Worm (Caenorhabditis elegans) whole organism, L1 larva: ENCODE measurements around the gene unc-1.

ENCODE experiments used
- C04F5.9 ChIP-seq: sonication (generic microtip); optimal IDR thresholded peaks from 2 replicates; lab custom pipeline; 2016; ENCODE audit warnings: missing genetic modification characterization, missing compliant biosample characterization
- C16A3.4 ChIP-seq: fragments of 150-350 bp; optimal IDR thresholded peaks from 2 replicates; lab custom pipeline; 2014; ENCODE audit warnings: missing biosample characterization, missing genetic modification characterization
- C34B4.2 ChIP-seq: sonication (generic microtip); optimal IDR thresholded peaks from 2 replicates; lab custom pipeline; 2017; ENCODE audit warnings: mild to moderate bottlenecking, missing genetic modification characterization, missing compliant biosample characterization
- F16B12.6 ChIP-seq: fragments of 150-350 bp; optimal IDR thresholded peaks from 2 replicates; lab custom pipeline; 2014; ENCODE audit warnings: missing biosample characterization, missing genetic modification characterization
- Y116A8C.19 ChIP-seq: sonication (generic microtip); optimal IDR thresholded peaks from 2 replicates; lab custom pipeline; 2016; ENCODE audit warnings: missing compliant biosample characterization, missing genetic modification characterization, borderline replicate concordance
- alr-1 ChIP-seq: fragments of 200-800 bp; sonication (Bioruptor generic); optimal IDR thresholded peaks from 2 replicates; lab custom pipeline; 2018; ENCODE audit warnings: borderline replicate concordance, mild to moderate bottlenecking, missing genetic modification characterization, missing compliant biosample characterization
- ceh-63 ChIP-seq: fragments of 200-800 bp; sonication (Bioruptor generic); optimal IDR thresholded peaks from 2 replicates; lab custom pipeline; 2018; ENCODE audit warnings: mild to moderate bottlenecking, missing genetic modification characterization, missing compliant biosample characterization
- ceh-82 ChIP-seq, 3 experiments: fragments of 150-350 bp in 1 of 3; sonication (generic microtip) in 2 of 3; optimal IDR thresholded peaks; 2 replicates each; lab custom pipeline; 2014 to 2017; ENCODE audit warnings: missing biosample characterization in 3 of 3, missing genetic modification characterization in 3 of 3
- ceh-90 ChIP-seq: sonication (generic microtip); optimal IDR thresholded peaks from 2 replicates; lab custom pipeline; 2016; ENCODE audit warnings: missing genetic modification characterization, missing compliant biosample characterization
- dpl-1 ChIP-seq, 3 experiments: fragments of 150-350 bp in 2 of 3; sonication (generic microtip) in 1 of 3; optimal IDR thresholded peaks; 2 replicates each; lab custom pipeline; 2014 to 2017; ENCODE audit warnings: missing biosample characterization in 3 of 3, missing genetic modification characterization in 3 of 3, missing genetic modification reagents in 3 of 3
- dsc-1 ChIP-seq: sonication (generic microtip); optimal IDR thresholded peaks from 2 replicates; lab custom pipeline; 2016; ENCODE audit warnings: mild to moderate bottlenecking, missing genetic modification characterization, missing compliant biosample characterization
- egl-13 ChIP-seq: sonication (generic microtip); optimal IDR thresholded peaks from 2 replicates; lab custom pipeline; 2016; ENCODE audit warnings: missing genotype, missing genetic modification reagents, missing genetic modification characterization, missing compliant biosample characterization
- egl-27 ChIP-seq, 2 experiments: fragments of 150-350 bp in 1 of 2; sonication (generic microtip); optimal IDR thresholded peaks; 3 replicates each; lab custom pipeline; 2017 to 2018; ENCODE audit warnings: missing biosample characterization in 2 of 2, missing genetic modification characterization in 2 of 2, missing genetic modification reagents in 2 of 2
- elt-3 ChIP-seq, 6 experiments: fragments of 150-350 bp in 1 of 6; sonication (generic microtip); optimal IDR thresholded peaks; 2 replicates each; lab custom pipeline; 2017 to 2018; ENCODE audit warnings: missing biosample characterization in 6 of 6, missing genetic modification characterization in 6 of 6, inconsistent platforms in 1 of 6
- ets-5 ChIP-seq: fragments of 200-800 bp; sonication (Bioruptor generic); IDR thresholded peaks from 2 replicates; pipeline ENCODE4 v1.3.6; 2022; ENCODE audit warnings: missing genetic modification characterization, missing compliant biosample characterization
- fkh-10 ChIP-seq: sonication (generic microtip); optimal IDR thresholded peaks from 2 replicates; lab custom pipeline; 2017; ENCODE audit warnings: missing biosample characterization, missing genetic modification reagents, missing genetic modification characterization
- fkh-4 ChIP-seq: sonication (generic microtip); optimal IDR thresholded peaks from 2 replicates; lab custom pipeline; 2016; ENCODE audit warnings: missing compliant biosample characterization, missing genetic modification characterization, borderline replicate concordance
- fkh-8 ChIP-seq: sonication (generic microtip); optimal IDR thresholded peaks from 2 replicates; lab custom pipeline; 2016; ENCODE audit warnings: mild to moderate bottlenecking, missing genetic modification characterization, missing compliant biosample characterization
- grh-1 ChIP-seq: fragments of 200-800 bp; sonication (Bioruptor generic); IDR thresholded peaks from 2 replicates; pipeline ENCODE4 v1.3.6; 2022; ENCODE audit warnings: missing genetic modification reagents, missing genetic modification characterization, missing compliant biosample characterization
- irx-1 ChIP-seq: sonication (generic microtip); optimal IDR thresholded peaks from 2 replicates; lab custom pipeline; 2016; ENCODE audit warnings: missing genetic modification characterization, missing compliant biosample characterization
- jun-1 ChIP-seq: fragments of 150-350 bp; optimal IDR thresholded peaks from 2 replicates; lab custom pipeline; 2014; ENCODE audit warnings: missing biosample characterization, missing genetic modification reagents, missing genetic modification characterization
- lin-14 ChIP-seq: fragments of 200-800 bp; sonication (Bioruptor generic); optimal IDR thresholded peaks from 2 replicates; lab custom pipeline; 2018; ENCODE audit warnings: mild to moderate bottlenecking, missing genetic modification characterization, moderate library complexity, missing compliant biosample characterization
- lin-39 ChIP-seq: fragments of 150-350 bp; optimal IDR thresholded peaks from 2 replicates; lab custom pipeline; 2014; ENCODE audit warnings: missing biosample characterization, missing genetic modification reagents, missing genetic modification characterization
- lsy-2 ChIP-seq, 2 experiments: fragments of 150-350 bp; optimal IDR thresholded peaks; 2 replicates each; lab custom pipeline; 2014; ENCODE audit warnings: missing biosample characterization in 2 of 2, missing genetic modification characterization in 2 of 2
- mef-2 ChIP-seq: fragments of 150-350 bp; optimal IDR thresholded peaks from 2 replicates; lab custom pipeline; 2014; ENCODE audit warnings: missing biosample characterization, missing genetic modification characterization
- mep-1 ChIP-seq: fragments of 150-350 bp; optimal IDR thresholded peaks from 2 replicates; lab custom pipeline; 2014; ENCODE audit warnings: missing biosample characterization, missing genetic modification characterization
- nhr-19 ChIP-seq: fragments of 200-800 bp; sonication (Bioruptor generic); conservative IDR thresholded peaks from 2 replicates; pipeline ENCODE4 v1.3.6; 2022; ENCODE audit warnings: missing genetic modification characterization, missing compliant biosample characterization
- nhr-20 ChIP-seq: sonication (generic microtip); optimal IDR thresholded peaks from 2 replicates; lab custom pipeline; 2016; ENCODE audit warnings: mild to moderate bottlenecking, missing genetic modification characterization, missing compliant biosample characterization
- nhr-28 ChIP-seq: fragments of 150-350 bp; optimal IDR thresholded peaks from 2 replicates; lab custom pipeline; 2014; ENCODE audit warnings: missing biosample characterization, missing genetic modification characterization
- nhr-47 ChIP-seq: sonication (generic microtip); optimal IDR thresholded peaks from 2 replicates; lab custom pipeline; 2016; ENCODE audit warnings: mild to moderate bottlenecking, missing genetic modification characterization, moderate library complexity, missing compliant biosample characterization
- nhr-71 ChIP-seq: sonication (generic microtip); optimal IDR thresholded peaks from 2 replicates; lab custom pipeline; 2016; ENCODE audit warnings: mild to moderate bottlenecking, missing genetic modification characterization, moderate library complexity, missing compliant biosample characterization
- nhr-76 ChIP-seq: sonication (generic microtip); optimal IDR thresholded peaks from 2 replicates; lab custom pipeline; 2017; ENCODE audit warnings: missing biosample characterization, missing genetic modification characterization
- nhr-77 ChIP-seq: fragments of 150-350 bp; optimal IDR thresholded peaks from 2 replicates; lab custom pipeline; 2014; ENCODE audit warnings: missing biosample characterization, missing genetic modification characterization
- nhr-90 ChIP-seq: sonication (generic microtip); optimal IDR thresholded peaks from 2 replicates; lab custom pipeline; 2016; ENCODE audit warnings: mild to moderate bottlenecking, missing genetic modification characterization, missing compliant biosample characterization; ENCODE audit not compliant: poor library complexity
- pag-3 ChIP-seq: sonication (generic microtip); optimal IDR thresholded peaks from 2 replicates; lab custom pipeline; 2017; ENCODE audit warnings: missing genetic modification characterization, mild to moderate bottlenecking, missing compliant biosample characterization, antibody characterized with exemption, borderline replicate concordance; ENCODE audit not compliant: insufficient read depth
- pqm-1 ChIP-seq: sonication (generic microtip); optimal IDR thresholded peaks from 3 replicates; lab custom pipeline; 2017; ENCODE audit warnings: missing biosample characterization, missing genetic modification characterization
- rnt-1 ChIP-seq: sonication (generic microtip); optimal IDR thresholded peaks from 2 replicates; lab custom pipeline; 2016; ENCODE audit warnings: mild to moderate bottlenecking, missing genetic modification characterization, moderate library complexity, missing compliant biosample characterization
- skn-1 ChIP-seq: fragments of 150-350 bp; optimal IDR thresholded peaks from 2 replicates; lab custom pipeline; 2014; ENCODE audit warnings: missing biosample characterization, missing genetic modification characterization
- snu-23 ChIP-seq: sonication (generic microtip); optimal IDR thresholded peaks from 2 replicates; lab custom pipeline; 2016; ENCODE audit warnings: missing genetic modification characterization, missing compliant biosample characterization
- sox-4 ChIP-seq: sonication (generic microtip); optimal IDR thresholded peaks from 2 replicates; lab custom pipeline; 2016; ENCODE audit warnings: missing genetic modification characterization, missing compliant biosample characterization
- sptf-1 ChIP-seq: fragments of 150-350 bp; optimal IDR thresholded peaks from 2 replicates; lab custom pipeline; 2014; ENCODE audit warnings: missing biosample characterization, missing genetic modification characterization
- swsn-7 ChIP-seq: sonication (generic microtip); optimal IDR thresholded peaks from 2 replicates; lab custom pipeline; 2016; ENCODE audit warnings: missing genetic modification characterization, missing compliant biosample characterization
- tbx-2 ChIP-seq: sonication (generic microtip); optimal IDR thresholded peaks from 2 replicates; lab custom pipeline; 2016; ENCODE audit warnings: missing genetic modification characterization, missing compliant biosample characterization
- unc-30 ChIP-seq: sonication (generic microtip); optimal IDR thresholded peaks from 2 replicates; lab custom pipeline; 2017; ENCODE audit warnings: missing biosample characterization, missing genetic modification characterization
- unc-62 ChIP-seq: fragments of 150-350 bp; optimal IDR thresholded peaks from 2 replicates; lab custom pipeline; 2014; ENCODE audit warnings: missing biosample characterization, missing genetic modification reagents, missing genetic modification characterization
- unc-98 ChIP-seq: fragments of 200-800 bp; sonication (Bioruptor generic); IDR thresholded peaks from 2 replicates; pipeline ENCODE4 v1.3.6; 2022; ENCODE audit warnings: missing genetic modification characterization, missing compliant biosample characterization
- vab-15 ChIP-seq: sonication (generic microtip); optimal IDR thresholded peaks from 2 replicates; lab custom pipeline; 2017; ENCODE audit warnings: missing genotype, mild to moderate bottlenecking, missing genetic modification characterization, missing compliant biosample characterization
- xbp-1 ChIP-seq: sonication (generic microtip); optimal IDR thresholded peaks from 2 replicates; lab custom pipeline; 2016; ENCODE audit warnings: missing genetic modification characterization, missing compliant biosample characterization
- zag-1 ChIP-seq: fragments of 150-350 bp; optimal IDR thresholded peaks from 2 replicates; lab custom pipeline; 2014; ENCODE audit warnings: missing biosample characterization, missing genetic modification characterization
- ztf-11 ChIP-seq, 2 experiments: sonication (generic microtip); optimal IDR thresholded peaks; 2 replicates each; lab custom pipeline; 2016 to 2017; ENCODE audit warnings: missing genetic modification characterization in 2 of 2, missing biosample characterization in 1 of 2, missing compliant biosample characterization in 1 of 2
- ztf-4 ChIP-seq: fragments of 150-350 bp; optimal IDR thresholded peaks from 2 replicates; lab custom pipeline; 2014; ENCODE audit warnings: missing biosample characterization, missing genetic modification characterization

The unc-1 gene

ce11 chrX:1052960-1053359, 9.3 kb downstream of the unc-1 start:
- TF ChIP-seq unc-98 (no peak), egl-27 (tag; optimal IDR thresholded peaks at IDR 0.05; lab: Kevin White, UChicago) (no peak), egl-13 (no peak), lsy-2 (tag; optimal IDR thresholded peaks at IDR 0.05; lab: Kevin White, UChicago) (no peak), grh-1 (GFP tag; lab: Robert Waterston, UW) (no peak), ceh-90 (no peak), F16B12.6 (no peak), Y116A8C.19 (tag; lab: Kevin White, UChicago) (no peak), fkh-4 (tag; lab: Kevin White, UChicago) (peak; percentile 94), elt-3 (tag; optimal IDR thresholded peaks at IDR 0.05; lab: Kevin White, UChicago) (no peak), jun-1 (tag; lab: Kevin White, UChicago) (no peak), nhr-28 (tag; lab: Kevin White, UChicago) (no peak), C34B4.2 (tag; lab: Kevin White, UChicago) (no peak), C04F5.9 (no peak), rnt-1 (tag; lab: Kevin White, UChicago) (peak; percentile 28), C16A3.4 (tag; lab: Kevin White, UChicago) (no peak), dpl-1 (GFP tag; optimal IDR thresholded peaks at IDR 0.05; lab: Kevin White, UChicago) (no peak), dsc-1 (tag; lab: Kevin White, UChicago) (peak; percentile 99), nhr-71 (tag; lab: Kevin White, UChicago) (no peak), sptf-1 (tag; lab: Kevin White, UChicago) (no peak), nhr-77 (tag; lab: Kevin White, UChicago) (no peak), nhr-47 (no peak), lin-14 (GFP tag; lab: Kevin White, UChicago) (peak; percentile 20), ceh-63 (GFP tag; lab: Kevin White, UChicago) (no peak), ztf-11 (tag; optimal IDR thresholded peaks at IDR 0.05; lab: Kevin White, UChicago) (no peak), ceh-82 (tag; optimal IDR thresholded peaks at IDR 0.05; lab: Kevin White, UChicago) (no peak), nhr-76 (no peak)

ce11 chrX:1051041-1051440, 11.2 kb downstream of the unc-1 start:
- TF ChIP-seq rnt-1 (tag; lab: Kevin White, UChicago) (peak; percentile 79), fkh-10 (GFP tag; lab: Kevin White, UChicago) (no peak), mef-2 (tag; lab: Kevin White, UChicago) (peak; percentile 30), irx-1 (tag; lab: Kevin White, UChicago) (no peak), skn-1 (tag; lab: Kevin White, UChicago) (peak; percentile 54), xbp-1 (tag; lab: Kevin White, UChicago) (peak; percentile 26), nhr-47 (peak; percentile 49), nhr-19 (0 out of 2 replicates have a peak, but pooled peaks have one; percentile 36), alr-1 (no peak), grh-1 (GFP tag; lab: Robert Waterston, UW) (no peak), tbx-2 (peak; percentile 42), lsy-2 (tag; optimal IDR thresholded peaks at IDR 0.05; lab: Kevin White, UChicago) (peak; percentile 31 to 34), dsc-1 (tag; lab: Kevin White, UChicago) (peak; percentile 80), swsn-7 (tag; lab: Kevin White, UChicago) (peak; percentile 39), zag-1 (tag; lab: Kevin White, UChicago) (no peak), Y116A8C.19 (tag; lab: Kevin White, UChicago) (no peak), nhr-20 (tag; lab: Kevin White, UChicago) (peak; percentile 54), nhr-90 (tag; lab: Kevin White, UChicago) (no peak), fkh-8 (tag; lab: Kevin White, UChicago) (peak; percentile 56), pag-3 (peak; percentile 83), lin-14 (GFP tag; lab: Kevin White, UChicago) (peak; percentile 80), sox-4 (no peak), lin-39 (tag; lab: Kevin White, UChicago) (peak; percentile 61), unc-62 (GFP tag; lab: Kevin White, UChicago) (no peak), pqm-1 (tag; lab: Kevin White, UChicago) (no peak), unc-30 (no peak), nhr-71 (tag; lab: Kevin White, UChicago) (peak; percentile 86), ztf-4 (no peak), ets-5 (no peak), fkh-4 (tag; lab: Kevin White, UChicago) (no peak), snu-23 (peak; percentile 48), vab-15 (tag; lab: Kevin White, UChicago) (no peak), mep-1 (tag; lab: Kevin White, UChicago) (peak; percentile 19)
